Fruit fly (Drosophila melanogaster) whole organism, embryonic: Measurements from ENCODE around the gene Acn.
A peak's percentile ranks its signal among the peaks of the same experiment; 100 is the strongest.

Experiments used
- Aef1 ChIP-seq: fragments of 200-800 bp; sonication (Bioruptor generic); IDR thresholded peaks from 3 replicates; pipeline ENCODE4 v1.3.6; 2022; ENCODE audit warnings: missing biosample characterization, missing genetic modification characterization
- Atf-2 ChIP-seq: fragments of 200-800 bp; sonication (Bioruptor generic); optimal IDR thresholded peaks from 2 replicates; lab custom pipeline; 2016; ENCODE audit warnings: missing biosample characterization, missing genetic modification characterization
- Bteb2 ChIP-seq: fragments of 200-800 bp; sonication (Bioruptor generic); optimal IDR thresholded peaks from 2 replicates; lab custom pipeline; 2016; ENCODE audit warnings: missing biosample characterization, missing genetic modification characterization
- C15 ChIP-seq: fragments of 200-800 bp; sonication (Bioruptor generic); IDR thresholded peaks from 3 replicates; pipeline ENCODE4 v1.3.6; 2022; ENCODE audit warnings: missing biosample characterization, missing genetic modification characterization
- CG10147 ChIP-seq: fragments of 200-800 bp; sonication (Bioruptor generic); optimal IDR thresholded peaks from 2 replicates; lab custom pipeline; 2019; ENCODE audit warnings: missing biosample characterization, mild to moderate bottlenecking, missing genetic modification characterization, moderate library complexity
- CG11456 ChIP-seq: fragments of 200-800 bp; sonication (Bioruptor generic); IDR thresholded peaks from 3 replicates; pipeline ENCODE4 v1.3.6; 2022; ENCODE audit warnings: missing biosample characterization, missing genetic modification characterization
- CG12236 ChIP-seq: fragments of 200-800 bp; sonication (Bioruptor generic); optimal IDR thresholded peaks from 2 replicates; lab custom pipeline; 2016; ENCODE audit warnings: missing biosample characterization, missing genetic modification characterization
- CG14965 ChIP-seq: fragments of 200-800 bp; sonication (Bioruptor generic); optimal IDR thresholded peaks from 2 replicates; lab custom pipeline; 2016; ENCODE audit warnings: missing biosample characterization, missing genetic modification characterization, borderline replicate concordance
- CG17328 ChIP-seq: fragments of 200-800 bp; sonication (Bioruptor generic); IDR thresholded peaks from 2 replicates; pipeline ENCODE4 v1.3.6; 2022; ENCODE audit warnings: missing biosample characterization, missing genetic modification characterization
- CG18262 ChIP-seq: fragments of 200-800 bp; optimal IDR thresholded peaks from 3 replicates; lab custom pipeline; 2019; ENCODE audit warnings: missing biosample characterization, mild to moderate bottlenecking, missing genetic modification characterization, moderate library complexity
- CG1832 ChIP-seq: fragments of 200-800 bp; sonication (Bioruptor generic); optimal IDR thresholded peaks from 2 replicates; lab custom pipeline; 2017; ENCODE audit warnings: missing biosample characterization, mild to moderate bottlenecking, missing genetic modification characterization, inconsistent platforms
- CG30020 ChIP-seq: fragments of 200-800 bp; optimal IDR thresholded peaks from 2 replicates; lab custom pipeline; 2019; ENCODE audit warnings: missing biosample characterization, mild to moderate bottlenecking, missing genetic modification characterization, moderate library complexity
- CG31365 ChIP-seq: fragments of 200-800 bp; sonication (Bioruptor generic); optimal IDR thresholded peaks from 2 replicates; lab custom pipeline; 2018; ENCODE audit warnings: missing biosample characterization, mild to moderate bottlenecking, missing genetic modification characterization
- CG3838 ChIP-seq: fragments of 200-800 bp; sonication (Bioruptor generic); optimal IDR thresholded peaks from 3 replicates; lab custom pipeline; 2016; ENCODE audit warnings: missing biosample characterization, missing genetic modification characterization
- CG4360 ChIP-seq: fragments of 200-800 bp; sonication (Bioruptor generic); IDR thresholded peaks from 2 replicates; pipeline ENCODE4 v1.3.6; 2022; ENCODE audit warnings: missing biosample characterization, missing genetic modification characterization
- CG4424 ChIP-seq: fragments of 200-800 bp; sonication (Bioruptor generic); optimal IDR thresholded peaks from 3 replicates; lab custom pipeline; 2016; ENCODE audit warnings: missing biosample characterization, missing genetic modification characterization
- CG4854 ChIP-seq: fragments of 200-800 bp; sonication (Bioruptor generic); optimal IDR thresholded peaks from 2 replicates; lab custom pipeline; 2016; ENCODE audit warnings: missing biosample characterization, missing genetic modification characterization, inconsistent platforms
- CG5180 ChIP-seq: fragments of 200-800 bp; sonication (Bioruptor generic); optimal IDR thresholded peaks from 3 replicates; lab custom pipeline; 2017; ENCODE audit warnings: missing biosample characterization, missing genetic modification characterization, mild to moderate bottlenecking, moderate library complexity, missing genetic modification reagents
- CG5953 ChIP-seq: fragments of 200-800 bp; sonication (Bioruptor generic); IDR thresholded peaks from 2 replicates; pipeline ENCODE4 v1.3.6; 2022; ENCODE audit warnings: missing biosample characterization, missing genetic modification characterization
- CG6765 ChIP-seq: fragments of 200-800 bp; sonication (Bioruptor generic); optimal IDR thresholded peaks from 3 replicates; lab custom pipeline; 2017; ENCODE audit warnings: missing biosample characterization, mild to moderate bottlenecking, missing genetic modification characterization
- CG6854 ChIP-seq: fragments of 200-800 bp; sonication (Bioruptor generic); optimal IDR thresholded peaks from 3 replicates; lab custom pipeline; 2017; ENCODE audit warnings: missing biosample characterization, mild to moderate bottlenecking, missing genetic modification characterization
- CG9215 ChIP-seq: fragments of 200-800 bp; sonication (Bioruptor generic); IDR thresholded peaks from 2 replicates; pipeline ENCODE4 v1.3.6; 2022; ENCODE audit warnings: missing biosample characterization, missing genetic modification characterization
- Camta ChIP-seq: fragments of 200-800 bp; sonication (Bioruptor generic); optimal IDR thresholded peaks from 2 replicates; lab custom pipeline; 2016; ENCODE audit warnings: missing biosample characterization, missing genetic modification characterization
- Dref ChIP-seq: fragments of 200-800 bp; sonication (Bioruptor generic); IDR thresholded peaks from 2 replicates; pipeline ENCODE4 v1.3.6; 2022; ENCODE audit warnings: missing biosample characterization, missing genetic modification characterization
- Fer1 ChIP-seq: fragments of 200-800 bp; sonication (Bioruptor generic); optimal IDR thresholded peaks from 2 replicates; lab custom pipeline; 2017; ENCODE audit warnings: missing biosample characterization, mild to moderate bottlenecking, missing genetic modification characterization
- Kr ChIP-seq: fragments of 200-800 bp; sonication (Bioruptor generic); optimal IDR thresholded peaks from 2 replicates; lab custom pipeline; 2017; ENCODE audit warnings: missing biosample characterization, mild to moderate bottlenecking, missing genetic modification characterization
- Ravus ChIP-seq: fragments of 200-800 bp; sonication (Bioruptor generic); IDR thresholded peaks from 2 replicates; pipeline ENCODE4 v1.3.6; 2022; ENCODE audit warnings: missing biosample characterization, missing genetic modification characterization
- Rfx ChIP-seq: fragments of 200-800 bp; sonication (Bioruptor generic); IDR thresholded peaks from 2 replicates; pipeline ENCODE4 v1.3.6; 2022; ENCODE audit warnings: missing biosample characterization, missing genetic modification characterization
- Side ChIP-seq: fragments of 200-800 bp; sonication (Bioruptor generic); optimal IDR thresholded peaks from 2 replicates; lab custom pipeline; 2016; ENCODE audit warnings: missing biosample characterization, missing genetic modification characterization
- Vsx1 ChIP-seq: fragments of 200-800 bp; sonication (Bioruptor generic); optimal IDR thresholded peaks from 2 replicates; lab custom pipeline; 2017; ENCODE audit warnings: missing biosample characterization, mild to moderate bottlenecking, missing genetic modification characterization, missing genetic modification reagents
- Xbp1 ChIP-seq: fragments of 200-800 bp; sonication (Bioruptor generic); optimal IDR thresholded peaks from 3 replicates; lab custom pipeline; 2016; ENCODE audit warnings: missing biosample characterization, mild to moderate bottlenecking, missing genetic modification characterization
- Xrp1 ChIP-seq: fragments of 200-800 bp; sonication (Bioruptor generic); IDR thresholded peaks from 2 replicates; pipeline ENCODE4 v1.3.6; 2022; ENCODE audit warnings: missing biosample characterization, missing genetic modification characterization
- cad ChIP-seq: fragments of >200 bp; optimal IDR thresholded peaks from 2 replicates; lab custom pipeline; 2017; ENCODE audit warnings: missing biosample characterization, missing genetic modification characterization
- corto ChIP-seq: fragments of 200-800 bp; sonication (Bioruptor generic); optimal IDR thresholded peaks from 2 replicates; lab custom pipeline; 2016; ENCODE audit warnings: missing biosample characterization, mild to moderate bottlenecking, missing genetic modification characterization, moderate library complexity
- dmrt11E ChIP-seq: fragments of 200-800 bp; sonication (Bioruptor generic); optimal IDR thresholded peaks from 3 replicates; lab custom pipeline; 2018; ENCODE audit warnings: missing biosample characterization, mild to moderate bottlenecking, missing genetic modification characterization, moderate library complexity
- dysf ChIP-seq: fragments of 200-800 bp; sonication (Bioruptor generic); IDR thresholded peaks from 3 replicates; pipeline ENCODE4 v1.3.6; 2022; ENCODE audit warnings: missing biosample characterization, missing genetic modification characterization
- her ChIP-seq: fragments of 200-800 bp; sonication (Bioruptor generic); optimal IDR thresholded peaks from 2 replicates; lab custom pipeline; 2016; ENCODE audit warnings: missing biosample characterization, missing genetic modification characterization
- ind ChIP-seq: fragments of 200-800 bp; sonication (Bioruptor generic); optimal IDR thresholded peaks from 3 replicates; lab custom pipeline; 2016; ENCODE audit warnings: missing biosample characterization, missing genetic modification characterization
- insv ChIP-seq, 2 experiments: fragments of 200-800 bp; sonication (Bioruptor generic); optimal IDR thresholded peaks; 3 replicates each; lab custom pipeline; 2016 to 2018; ENCODE audit warnings: missing biosample characterization in 2 of 2, missing genetic modification characterization in 2 of 2
- jing ChIP-seq: fragments of 200-800 bp; sonication (Bioruptor generic); optimal IDR thresholded peaks from 2 replicates; lab custom pipeline; 2018; ENCODE audit warnings: missing biosample characterization, mild to moderate bottlenecking, missing genetic modification characterization
- lab ChIP-seq: fragments of 200-800 bp; sonication (Bioruptor generic); optimal IDR thresholded peaks from 3 replicates; lab custom pipeline; 2017; ENCODE audit warnings: missing biosample characterization, missing genetic modification characterization, mild to moderate bottlenecking, moderate library complexity, missing genetic modification reagents
- pb ChIP-seq: fragments of 200-800 bp; sonication (Bioruptor generic); optimal IDR thresholded peaks from 3 replicates; lab custom pipeline; 2016; ENCODE audit warnings: missing biosample characterization, missing genetic modification characterization
- ranshi ChIP-seq: fragments of 200-800 bp; sonication (Bioruptor generic); IDR thresholded peaks from 2 replicates; pipeline ENCODE4 v1.3.6; 2022; ENCODE audit warnings: missing biosample characterization, missing genetic modification characterization
- row ChIP-seq: fragments of 200-800 bp; sonication (Bioruptor generic); IDR thresholded peaks from 3 replicates; pipeline ENCODE4 v1.3.6; 2022; ENCODE audit warnings: missing biosample characterization, missing genetic modification characterization
- run ChIP-seq: fragments of 200-800 bp; sonication (Bioruptor generic); optimal IDR thresholded peaks from 3 replicates; lab custom pipeline; 2018; ENCODE audit warnings: missing biosample characterization, mild to moderate bottlenecking, missing genetic modification characterization
- schlank ChIP-seq: fragments of 200-800 bp; sonication (Bioruptor generic); optimal IDR thresholded peaks from 2 replicates; lab custom pipeline; 2018; ENCODE audit warnings: missing biosample characterization, mild to moderate bottlenecking, missing genetic modification characterization
- sens ChIP-seq: fragments of 200-800 bp; sonication (Bioruptor generic); peaks from one replicate; lab custom pipeline; 2016; ENCODE audit warnings: missing biosample characterization, missing genetic modification characterization
- slou ChIP-seq: fragments of 200-800 bp; sonication (Bioruptor generic); optimal IDR thresholded peaks from 3 replicates; lab custom pipeline; 2016; ENCODE audit warnings: missing biosample characterization, missing genetic modification characterization
- stc ChIP-seq: fragments of 200-800 bp; sonication (Bioruptor generic); IDR thresholded peaks from 2 replicates; pipeline ENCODE4 v1.3.6; 2022; ENCODE audit warnings: missing biosample characterization, missing genetic modification characterization
- tin ChIP-seq: fragments of 200-800 bp; sonication (Bioruptor generic); optimal IDR thresholded peaks from 3 replicates; lab custom pipeline; 2016; ENCODE audit warnings: missing biosample characterization, missing genetic modification characterization
- tx ChIP-seq: fragments of 200-800 bp; sonication (Bioruptor generic); optimal IDR thresholded peaks from 2 replicates; lab custom pipeline; 2016; ENCODE audit warnings: missing biosample characterization, missing genetic modification characterization
- vnd ChIP-seq: fragments of 200-800 bp; sonication (Bioruptor generic); IDR thresholded peaks from 3 replicates; pipeline ENCODE4 v1.3.6; 2022; ENCODE audit warnings: missing biosample characterization, missing genetic modification characterization; ENCODE audit not compliant: partially characterized antibody

The Acn gene

DNA sequence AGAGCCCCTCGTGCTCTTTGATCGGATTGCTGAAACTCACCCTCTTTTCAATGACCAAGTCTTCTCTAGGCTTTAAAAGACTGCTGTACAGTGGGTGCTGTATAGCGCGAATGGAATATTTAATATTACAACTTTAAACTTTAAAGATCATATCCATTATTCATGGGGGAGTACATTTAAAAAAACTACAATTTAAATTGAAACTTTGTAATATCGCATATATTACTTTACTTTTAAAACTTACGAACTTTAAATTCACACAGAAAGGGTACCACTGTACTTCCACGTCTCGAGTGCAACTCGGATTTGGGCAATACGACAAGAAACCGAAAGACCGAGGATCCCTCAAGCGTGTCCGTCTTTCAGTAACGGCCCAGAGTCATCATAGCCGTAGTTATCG is 13.8 kb downstream of the Acn start, which contains the start of gene Phlpp (continued):
- TF ChIP-seq tx (GFP tag; lab: Kevin White, UChicago) (no peak), Vsx1 (GFP tag; lab: Kevin White, UChicago) (no peak), dysf (GFP tag; lab: Robert Waterston, UW) (peak; percentile 69), Aef1 (GFP tag; lab: Robert Waterston, UW) (peak; percentile 18; the same call in 1 of the 3 replicates), CG30020 (tag; lab: Kevin White, UChicago) (no peak), CG14965 (no peak), C15 (GFP tag; lab: Robert Waterston, UW) (0 out of 3 replicates have a peak, but pooled peaks have one; percentile 44), slou (no peak), row (GFP tag; lab: Robert Waterston, UW) (peak; percentile 66), lab (GFP tag; lab: Kevin White, UChicago) (no peak), Bteb2 (no peak), CG10147 (GFP tag; lab: Kevin White, UChicago) (no peak), CG6765 (GFP tag; lab: Kevin White, UChicago) (no peak), CG18262 (tag; lab: Kevin White, UChicago) (peak; percentile 83), pb (no peak), CG11456 (GFP tag; lab: Robert Waterston, UW) (no peak), CG1832 (no peak), tin (GFP tag; lab: Kevin White, UChicago) (peak; percentile 30), corto (no peak), Atf-2 (GFP tag; lab: Kevin White, UChicago) (no peak), sens (peak; percentile 95), run (tag; lab: Kevin White, UChicago) (no peak), ranshi (GFP tag; lab: Robert Waterston, UW) (peak; percentile 66), CG9215 (GFP tag; lab: Robert Waterston, UW) (peak; percentile 28; the same call in 1 of the 2 replicates), CG4424 (GFP tag; lab: Kevin White, UChicago) (peak; percentile 72), Side (GFP tag; lab: Kevin White, UChicago) (peak; percentile 23), CG4854 (no peak), Xrp1 (peak; percentile 89), CG5180 (GFP tag; lab: Kevin White, UChicago) (no peak), ind (GFP tag; lab: Kevin White, UChicago) (peak; percentile 57), CG3838 (GFP tag; lab: Kevin White, UChicago) (no peak), Ravus (no peak), CG6854 (no peak), cad (GFP tag; lab: Kevin White, UChicago) (no peak), CG17328 (GFP tag; lab: Robert Waterston, UW) (peak; percentile 71), dmrt11E (tag; lab: Kevin White, UChicago) (peak; percentile 59), Dref (GFP tag; lab: Robert Waterston, UW) (no peak), schlank (tag; lab: Kevin White, UChicago) (no peak), stc (0 out of 2 replicates have a peak, but pooled peaks have one; percentile 39), Camta (GFP tag; lab: Kevin White, UChicago) (peak; percentile 42), vnd (no peak), Kr (no peak), Rfx (0 out of 2 replicates have a peak, but pooled peaks have one; percentile 27), CG5953 (GFP tag; lab: Robert Waterston, UW) (0 out of 2 replicates have a peak, but pooled peaks have one; percentile 47), insv (GFP tag; optimal IDR thresholded peaks at IDR 0.05; lab: Kevin White, UChicago) (no peak), Fer1 (GFP tag; lab: Kevin White, UChicago) (peak; percentile 25), CG31365 (no peak), Xbp1 (GFP tag; lab: Kevin White, UChicago) (peak; percentile 59), CG12236 (GFP tag; lab: Kevin White, UChicago) (no peak), jing (no peak), CG4360 (0 out of 2 replicates have a peak, but pooled peaks have one; percentile 24), her (GFP tag; lab: Kevin White, UChicago) (no peak)
